Worm (Caenorhabditis elegans): ENCODE results near the gene srw-4.

Gene srw-4

DNA sequence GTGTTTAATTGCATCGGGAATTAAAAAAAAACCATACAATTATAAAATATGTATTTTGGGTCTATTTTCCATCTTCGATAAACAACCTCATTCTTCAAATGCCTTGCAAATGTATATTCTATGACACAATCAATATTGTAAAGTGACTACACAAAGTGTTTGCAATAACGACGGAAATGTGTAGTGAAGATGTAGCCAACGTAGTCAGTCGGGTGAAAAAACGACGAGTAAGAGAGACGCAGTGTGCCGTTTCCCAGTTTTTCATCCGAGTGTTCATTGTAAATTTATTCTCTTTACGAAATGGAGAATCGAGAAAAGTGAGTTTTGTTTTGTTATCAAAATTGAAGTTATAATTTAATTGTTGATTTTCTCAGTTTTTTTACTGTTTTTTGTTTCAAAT lies 3.3 kb upstream of the srw-4 start, which contains the start of gene F37B4.15:
F37B4.15 (plus strand) TSS at position 301 of the 400 bp plus-strand sequence.
- peak; percentile 23 for TF ChIP-seq nhr-28 (tag; optimal IDR thresholded peaks at IDR 0.05)
- TF ChIP-seq lin-13 (GFP tag; optimal IDR thresholded peaks at IDR 0.05) = no peak

DNA sequence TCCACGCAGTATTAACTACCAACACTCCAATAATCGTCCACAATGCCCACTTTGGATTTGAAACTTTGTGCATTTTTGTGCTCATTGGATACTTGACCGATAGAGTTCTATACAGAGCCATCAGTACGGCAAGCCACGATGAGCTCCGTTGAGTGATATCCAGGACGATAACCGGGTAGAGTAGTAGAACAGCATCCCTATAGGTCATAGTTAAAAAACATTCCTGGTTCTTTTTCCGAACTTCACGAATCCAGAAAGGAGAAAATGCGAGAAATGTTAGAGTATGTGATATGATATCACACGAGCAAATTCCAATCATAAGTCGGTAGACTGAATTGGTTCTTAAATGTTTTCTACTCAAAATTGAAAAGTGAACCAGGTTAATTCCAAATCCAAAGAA lies 316 bp downstream of the srw-4 start:
- TF ChIP-seq hlh-11 (tag; optimal IDR thresholded peaks at IDR 0.05) (no peak), aha-1 (tag) (peak; percentile 93)

DNA sequence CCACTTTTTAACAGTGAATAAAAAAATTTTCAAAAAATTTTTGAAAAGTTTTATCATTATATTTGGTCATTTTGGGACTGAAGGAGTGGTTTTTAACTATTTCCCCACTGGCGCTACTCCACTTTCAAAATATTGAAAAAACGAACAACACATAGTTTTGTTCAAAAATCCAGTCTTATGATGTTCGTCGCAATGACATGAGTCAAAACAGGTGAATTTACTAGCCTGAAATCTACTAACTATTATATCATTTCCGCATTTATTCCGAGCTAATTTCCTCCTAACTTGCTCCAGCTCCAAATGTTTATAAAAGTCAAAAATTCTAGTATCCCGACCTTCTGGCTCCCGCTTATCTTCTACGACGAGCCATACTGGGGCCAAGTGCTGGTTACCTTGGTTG lies 4.2 kb downstream of the srw-4 start, which contains the start of gene sre-24:
sre-24 (plus strand) TSS at position 301 of the 400 bp plus-strand sequence.
- TF ChIP-seq ceh-32 (tag; optimal IDR thresholded peaks at IDR 0.05; ENCODE audit: poor library complexity) (no peak), snpc-4 (tag; optimal IDR thresholded peaks at IDR 0.05) (no peak), ceh-20 (GFP tag; IDR thresholded peaks at IDR 0.05) (no peak), D1046.2 (GFP tag; IDR thresholded peaks at IDR 0.05) (no peak), lin-1 (GFP tag; IDR thresholded peaks at IDR 0.05) (no peak), ces-1 (GFP tag; optimal IDR thresholded peaks at IDR 0.05) (no peak), nhr-48 (tag; optimal IDR thresholded peaks at IDR 0.05) (no peak), attf-4 (tag; optimal IDR thresholded peaks at IDR 0.05) (no peak), spr-1 (tag; optimal IDR thresholded peaks at IDR 0.05) (no peak), arid-1 (GFP tag; conservative IDR thresholded peaks at IDR 0.05) (no peak), mdl-1 (tag; optimal IDR thresholded peaks at IDR 0.05) (no peak), nhr-6 (tag; optimal IDR thresholded peaks at IDR 0.05) (no peak), zag-1 (tag; optimal IDR thresholded peaks at IDR 0.05) (no peak)

DNA sequence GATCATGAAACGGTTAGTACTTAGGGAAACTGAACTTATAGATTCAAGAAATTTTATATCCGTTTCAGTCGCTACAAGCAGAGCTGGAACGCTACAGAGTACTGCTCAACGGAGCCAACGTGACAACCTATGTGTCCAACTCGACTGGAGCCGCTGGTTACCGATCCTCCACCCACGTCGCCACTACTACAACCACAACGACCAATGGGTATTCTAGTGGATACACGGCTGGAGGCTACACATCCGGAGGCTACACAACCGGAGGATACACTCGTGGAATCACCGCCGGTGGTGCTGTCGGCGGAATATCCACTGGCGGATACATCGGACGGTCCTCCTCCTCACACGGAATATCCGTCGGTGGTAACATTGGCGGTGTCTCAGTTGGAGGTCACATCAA lies 5.5 kb downstream of the srw-4 start:
- no peak for TF ChIP-seq nhr-42 (GFP tag; IDR thresholded peaks at IDR 0.05)
- TF ChIP-seq lin-13 (GFP tag; optimal IDR thresholded peaks at IDR 0.05) = no peak
- TF ChIP-seq hlh-11 (tag; optimal IDR thresholded peaks at IDR 0.05) = no peak
- TF ChIP-seq dmd-8 (GFP tag; IDR thresholded peaks at IDR 0.05) = no peak
- no peak for TF ChIP-seq hmg-1.1 (GFP tag; IDR thresholded peaks at IDR 0.05)
- TF ChIP-seq pqm-1 (tag; optimal IDR thresholded peaks at IDR 0.05) = no peak
- no peak for TF ChIP-seq aly-2 (tag; optimal IDR thresholded peaks at IDR 0.05)
- no peak for TF ChIP-seq Y75B8A.6 (GFP tag; IDR thresholded peaks at IDR 0.05)
- TF ChIP-seq Y105C5A.15 (GFP tag; IDR thresholded peaks at IDR 0.05) = no peak

DNA sequence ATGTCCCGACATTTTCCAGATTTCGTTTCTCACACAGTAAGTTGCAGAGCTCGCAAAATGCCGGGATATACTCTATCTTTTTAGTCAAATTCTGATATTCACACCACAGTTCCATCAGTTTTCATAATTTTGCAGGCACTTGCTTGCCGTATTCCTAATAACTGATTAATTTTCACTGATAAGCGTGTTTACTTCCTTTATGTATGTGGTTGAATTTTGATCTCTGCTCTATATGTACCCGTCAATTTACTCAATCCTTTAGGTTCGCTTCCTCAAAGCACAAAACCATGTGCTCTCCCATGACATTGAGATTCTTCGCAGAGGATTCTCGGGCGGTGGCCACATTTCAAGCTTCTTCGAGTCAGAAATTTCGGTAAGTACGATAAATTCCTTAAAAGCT lies 7.0 kb downstream of the srw-4 start:
- no peak for TF ChIP-seq nhr-11 (tag; optimal IDR thresholded peaks at IDR 0.05)
- no peak for TF ChIP-seq zfp-3 (GFP tag; conservative IDR thresholded peaks at IDR 0.05)
- no peak for TF ChIP-seq tag-97 (GFP tag; IDR thresholded peaks at IDR 0.05)
- peak; percentile 61 for TF ChIP-seq nhr-28 (tag; optimal IDR thresholded peaks at IDR 0.05)
- peak; percentile 11 for TF ChIP-seq pqm-1 (tag; optimal IDR thresholded peaks at IDR 0.05)
- TF ChIP-seq daf-16 (GFP tag; optimal IDR thresholded peaks at IDR 0.05) = no peak
- TF ChIP-seq daf-16 (tag; optimal IDR thresholded peaks at IDR 0.05) = peak; percentile 55
- TF ChIP-seq dve-1 (tag; optimal IDR thresholded peaks at IDR 0.05; ENCODE audit: insufficient read depth) = peak; percentile 47
- peak; percentile 70 for TF ChIP-seq aha-1 (tag)
- no peak for TF ChIP-seq zip-11 (GFP tag; IDR thresholded peaks at IDR 0.05)
- TF ChIP-seq dmd-6 (GFP tag; IDR thresholded peaks at IDR 0.05) = peak; percentile 81
- 0 out of 2 replicates have a peak, but pooled peaks have one; percentile 12 for TF ChIP-seq ceh-20 (GFP tag; IDR thresholded peaks at IDR 0.05)
- TF ChIP-seq egl-43 (GFP tag; IDR thresholded peaks at IDR 0.05) = no peak
- no peak for TF ChIP-seq jun-1 (tag; optimal IDR thresholded peaks at IDR 0.05)
- no peak for TF ChIP-seq ctbp-1 (GFP tag; IDR thresholded peaks at IDR 0.05)
- no peak for TF ChIP-seq hlh-30 (tag; optimal IDR thresholded peaks at IDR 0.05; ENCODE audit: insufficient read depth)

All from whole organism, L4 larva.